Worm (Caenorhabditis elegans) whole organism, L4 larva: ENCODE results near the gene Y22D7AL.7.
A peak's percentile ranks its signal among the peaks of the same experiment; 100 is the strongest.

Source experiments
- F26F4.8 ChIP-seq: fragments of 200-800 bp; sonication (Bioruptor generic); conservative IDR thresholded peaks from 2 replicates; pipeline ENCODE4 v1.3.6; 2022; ENCODE audit warnings: missing genetic modification characterization, missing compliant biosample characterization
- Y48G9A.11 ChIP-seq: fragments of 200-800 bp; sonication (Bioruptor generic); IDR thresholded peaks from 2 replicates; pipeline ENCODE4 v1.3.6; 2022; ENCODE audit warnings: missing genetic modification reagents, missing genetic modification characterization, missing compliant biosample characterization
- ZK337.2 ChIP-seq: fragments of 200-800 bp; sonication (Bioruptor generic); IDR thresholded peaks from 2 replicates; pipeline ENCODE4 v1.3.6; 2022; ENCODE audit warnings: missing genetic modification reagents, missing genetic modification characterization, missing compliant biosample characterization
- aha-1 ChIP-seq: fragments of 150-350 bp; peaks from one replicate; lab custom pipeline; 2014; ENCODE audit warnings: missing biosample characterization, missing genetic modification characterization
- arid-1 ChIP-seq: fragments of 200-800 bp; sonication (Bioruptor generic); conservative IDR thresholded peaks from 2 replicates; pipeline ENCODE4 v1.3.6; 2022; ENCODE audit warnings: missing genetic modification reagents, missing genetic modification characterization, missing compliant biosample characterization
- attf-4 ChIP-seq: sonication (generic microtip); optimal IDR thresholded peaks from 3 replicates; lab custom pipeline; 2017; ENCODE audit warnings: missing biosample characterization, missing genetic modification characterization
- ceh-28 ChIP-seq: fragments of 150-350 bp; optimal IDR thresholded peaks from 2 replicates; lab custom pipeline; 2014; ENCODE audit warnings: missing biosample characterization, missing genetic modification reagents, missing genetic modification characterization
- ceh-32 ChIP-seq: sonication (generic microtip); optimal IDR thresholded peaks from 2 replicates; lab custom pipeline; 2016; ENCODE audit warnings: mild to moderate bottlenecking, missing genetic modification characterization, missing compliant biosample characterization; ENCODE audit not compliant: poor library complexity
- ceh-44 ChIP-seq: fragments of 200-800 bp; sonication (Bioruptor generic); IDR thresholded peaks from 2 replicates; pipeline ENCODE4 v1.3.6; 2022; ENCODE audit warnings: missing genetic modification reagents, missing genetic modification characterization, missing compliant biosample characterization
- ceh-82 ChIP-seq: sonication (generic microtip); optimal IDR thresholded peaks from 2 replicates; lab custom pipeline; 2017; ENCODE audit warnings: missing biosample characterization, missing genetic modification characterization
- cey-2 ChIP-seq: sonication (generic microtip); optimal IDR thresholded peaks from 3 replicates; lab custom pipeline; 2017; ENCODE audit warnings: missing genetic modification characterization, mild to moderate bottlenecking, missing compliant biosample characterization, antibody characterized with exemption, borderline replicate concordance; ENCODE audit not compliant: insufficient read depth
- daf-16 ChIP-seq, 3 experiments: sonication (generic microtip); optimal IDR thresholded peaks; 2 replicates each; lab custom pipeline; 2016 to 2017; ENCODE audit warnings: missing genetic modification characterization in 3 of 3, missing genetic modification reagents in 3 of 3, mild to moderate bottlenecking in 2 of 3, missing compliant biosample characterization in 2 of 3, missing biosample characterization in 1 of 3, moderate library complexity in 1 of 3
- daf-19 ChIP-seq: fragments of 200-800 bp; sonication (Bioruptor generic); conservative IDR thresholded peaks from 2 replicates; pipeline ENCODE4 v1.3.6; 2022; ENCODE audit warnings: missing genetic modification characterization, missing compliant biosample characterization
- daf-8 ChIP-seq: fragments of 200-800 bp; sonication (Bioruptor generic); IDR thresholded peaks from 2 replicates; pipeline ENCODE4 v1.3.6; 2022; ENCODE audit warnings: missing genetic modification characterization, missing compliant biosample characterization
- dmd-6 ChIP-seq: fragments of 200-800 bp; sonication (Bioruptor generic); IDR thresholded peaks from 2 replicates; pipeline ENCODE4 v1.3.6; 2022; ENCODE audit warnings: missing genetic modification reagents, missing genetic modification characterization, missing compliant biosample characterization
- dmd-8 ChIP-seq: fragments of 200-800 bp; sonication (Bioruptor generic); IDR thresholded peaks from 2 replicates; pipeline ENCODE4 v1.3.6; 2022; ENCODE audit warnings: missing genetic modification characterization, missing compliant biosample characterization
- dmd-9 ChIP-seq: fragments of 200-800 bp; sonication (Bioruptor generic); IDR thresholded peaks from 2 replicates; pipeline ENCODE4 v1.3.6; 2022; ENCODE audit warnings: missing genetic modification reagents, missing genetic modification characterization, missing compliant biosample characterization
- dpl-1 ChIP-seq: fragments of 150-350 bp; optimal IDR thresholded peaks from 2 replicates; lab custom pipeline; 2014; ENCODE audit warnings: missing biosample characterization, missing genetic modification reagents, missing genetic modification characterization
- egl-43 ChIP-seq: fragments of 200-800 bp; sonication (Bioruptor generic); IDR thresholded peaks from 2 replicates; pipeline ENCODE4 v1.3.6; 2022; ENCODE audit warnings: missing genetic modification reagents, missing genetic modification characterization, missing compliant biosample characterization
- fkh-10 ChIP-seq: fragments of 150-350 bp; optimal IDR thresholded peaks from 2 replicates; lab custom pipeline; 2014; ENCODE audit warnings: missing biosample characterization, missing genetic modification reagents, missing genetic modification characterization
- gei-8 ChIP-seq: fragments of 200-800 bp; sonication (Bioruptor generic); optimal IDR thresholded peaks from 2 replicates; lab custom pipeline; 2018; ENCODE audit warnings: mild to moderate bottlenecking, missing genetic modification characterization, missing compliant biosample characterization
- hlh-11 ChIP-seq: fragments of 200-800 bp; sonication (Bioruptor generic); optimal IDR thresholded peaks from 2 replicates; lab custom pipeline; 2018; ENCODE audit warnings: mild to moderate bottlenecking, missing genetic modification characterization, missing compliant biosample characterization
- hlh-30 ChIP-seq: sonication (generic microtip); optimal IDR thresholded peaks from 2 replicates; lab custom pipeline; 2017; ENCODE audit warnings: antibody characterized with exemption, mild to moderate bottlenecking, missing genetic modification characterization, missing compliant biosample characterization; ENCODE audit not compliant: insufficient read depth
- hmg-1.1 ChIP-seq: fragments of 200-800 bp; sonication (Bioruptor generic); IDR thresholded peaks from 2 replicates; pipeline ENCODE4 v1.3.6; 2022; ENCODE audit warnings: missing genetic modification reagents, missing genetic modification characterization, missing compliant biosample characterization
- lin-1 ChIP-seq: fragments of 200-800 bp; sonication (Bioruptor generic); IDR thresholded peaks from 2 replicates; pipeline ENCODE4 v1.3.6; 2022; ENCODE audit warnings: missing genetic modification reagents, missing genetic modification characterization, missing compliant biosample characterization
- lin-13 ChIP-seq: fragments of 150-350 bp; optimal IDR thresholded peaks from 2 replicates; lab custom pipeline; 2014; ENCODE audit warnings: missing biosample characterization, missing genetic modification reagents, missing genetic modification characterization
- lin-38 ChIP-seq: fragments of 200-800 bp; sonication (Bioruptor generic); IDR thresholded peaks from 2 replicates; pipeline ENCODE4 v1.3.6; 2022; ENCODE audit warnings: missing genetic modification reagents, missing genetic modification characterization, missing compliant biosample characterization
- lir-3 ChIP-seq: sonication (generic microtip); optimal IDR thresholded peaks from 2 replicates; lab custom pipeline; 2016; ENCODE audit warnings: mild to moderate bottlenecking, missing genetic modification characterization, missing compliant biosample characterization
- lsy-2 ChIP-seq, 2 experiments: fragments of 150-350 bp in 1 of 2; sonication (generic microtip) in 1 of 2; optimal IDR thresholded peaks; 2 replicates each; lab custom pipeline; 2014 to 2017; ENCODE audit warnings: missing biosample characterization in 2 of 2, missing genetic modification characterization in 2 of 2
- madf-5 ChIP-seq, 2 experiments: fragments of 200-800 bp; sonication (Bioruptor generic); IDR thresholded peaks; 2 replicates each; pipeline ENCODE4 v1.3.6; 2022; ENCODE audit warnings: missing compliant biosample characterization in 2 of 2, missing genetic modification characterization in 2 of 2
- mep-1 ChIP-seq: fragments of 150-350 bp; sonication (generic microtip); optimal IDR thresholded peaks from 3 replicates; lab custom pipeline; 2014; ENCODE audit warnings: missing biosample characterization, missing genetic modification characterization
- mes-2 ChIP-seq: sonication (generic microtip); optimal IDR thresholded peaks from 2 replicates; lab custom pipeline; 2016; ENCODE audit warnings: missing genotype, mild to moderate bottlenecking, missing genetic modification characterization, missing compliant biosample characterization; ENCODE audit not compliant: poor library complexity, severe bottlenecking
- nhr-102 ChIP-seq: sonication (generic microtip); optimal IDR thresholded peaks from 2 replicates; lab custom pipeline; 2016; ENCODE audit warnings: mild to moderate bottlenecking, missing genetic modification characterization, moderate library complexity, missing compliant biosample characterization
- nhr-111 ChIP-seq: fragments of 200-800 bp; sonication (Bioruptor generic); optimal IDR thresholded peaks from 2 replicates; lab custom pipeline; 2018; ENCODE audit warnings: mild to moderate bottlenecking, missing genetic modification characterization, missing compliant biosample characterization
- nhr-6 ChIP-seq: fragments of 150-350 bp; optimal IDR thresholded peaks from 2 replicates; lab custom pipeline; 2014; ENCODE audit warnings: missing biosample characterization, missing genetic modification characterization
- pha-4 ChIP-seq, 2 experiments: fragments of 150-350 bp in 1 of 2; fragments of 200-800 bp in 1 of 2; sonication (Bioruptor generic) in 1 of 2; IDR thresholded peaks in 1 of 2; optimal IDR thresholded peaks in 1 of 2; 2 replicates each; pipeline versions ENCODE4 v1.3.6 to Lab custom; 2014 to 2022; ENCODE audit warnings: missing genetic modification characterization in 2 of 2, missing genetic modification reagents in 2 of 2, missing biosample characterization in 1 of 2, missing compliant biosample characterization in 1 of 2
- pqm-1 ChIP-seq: sonication (generic microtip); optimal IDR thresholded peaks from 2 replicates; lab custom pipeline; 2017; ENCODE audit warnings: missing biosample characterization, missing genetic modification characterization
- saeg-2 ChIP-seq: fragments of 200-800 bp; sonication (Bioruptor generic); IDR thresholded peaks from 2 replicates; pipeline ENCODE4 v1.3.6; 2022; ENCODE audit warnings: missing genetic modification reagents, missing genetic modification characterization, missing compliant biosample characterization
- set-16 ChIP-seq: fragments of 200-800 bp; sonication (Bioruptor generic); IDR thresholded peaks from 2 replicates; pipeline ENCODE4 v1.3.6; 2022; ENCODE audit warnings: missing genetic modification reagents, missing genetic modification characterization, missing compliant biosample characterization
- snpc-4 ChIP-seq: fragments of 150-350 bp; optimal IDR thresholded peaks from 2 replicates; lab custom pipeline; 2014; ENCODE audit warnings: missing biosample characterization, missing genetic modification characterization
- spr-3 ChIP-seq: fragments of 200-800 bp; sonication (Bioruptor generic); optimal IDR thresholded peaks from 2 replicates; lab custom pipeline; 2018; ENCODE audit warnings: mild to moderate bottlenecking, missing genetic modification characterization, missing compliant biosample characterization
- unc-39 ChIP-seq: sonication (generic microtip); optimal IDR thresholded peaks from 2 replicates; lab custom pipeline; 2017; ENCODE audit warnings: missing biosample characterization, missing genetic modification characterization
- unc-62 ChIP-seq, 3 experiments: fragments of 150-350 bp in 1 of 3; sonication (generic microtip); optimal IDR thresholded peaks in 2 of 3; peaks in 1 of 3; 1 replicate in 1 of 3; 2 replicates in 2 of 3; lab custom pipeline; 2014 to 2017; ENCODE audit warnings: missing biosample characterization in 3 of 3, missing genetic modification characterization in 3 of 3, missing genetic modification reagents in 3 of 3, missing genotype in 1 of 3
- zip-11 ChIP-seq: fragments of 200-800 bp; sonication (Bioruptor generic); IDR thresholded peaks from 2 replicates; pipeline ENCODE4 v1.3.6; 2022; ENCODE audit warnings: missing genetic modification characterization, missing compliant biosample characterization
- zip-2 ChIP-seq: fragments of 150-350 bp; optimal IDR thresholded peaks from 2 replicates; lab custom pipeline; 2014; ENCODE audit warnings: missing biosample characterization, missing genetic modification characterization
- ztf-7 ChIP-seq: fragments of 150-350 bp; optimal IDR thresholded peaks from 2 replicates; lab custom pipeline; 2014; ENCODE audit warnings: missing biosample characterization, missing genetic modification characterization

Gene Y22D7AL.7

ce11 chrIII:1554347-1554746, 22.2 kb upstream of the Y22D7AL.7 start, which contains the start of gene ddx-35:
Gene ddx-35 (minus strand): TSS chrIII:1554447.
- TF ChIP-seq saeg-2 (GFP tag; lab: Robert Waterston, UW) (no peak), set-16 (peak; percentile 37; the same call in 1 of the 2 replicates)

- no peak for TF ChIP-seq lin-1 (GFP tag; lab: Robert Waterston, UW)
- TF ChIP-seq cey-2 (tag; lab: Kevin White, UChicago), result no peak
- no peak for TF ChIP-seq spr-3 (GFP tag; lab: Kevin White, UChicago)
- TF ChIP-seq Y48G9A.11 (GFP tag; lab: Robert Waterston, UW), result no peak
- TF ChIP-seq lin-38 (GFP tag; lab: Robert Waterston, UW), result peak; percentile 79
- TF ChIP-seq fkh-10 (GFP tag; lab: Kevin White, UChicago), result no peak
- TF ChIP-seq daf-19 (GFP tag; lab: Robert Waterston, UW), result no peak
- no peak for TF ChIP-seq nhr-111 (GFP tag; lab: Kevin White, UChicago)
- TF ChIP-seq unc-39 (tag; lab: Kevin White, UChicago), result no peak
- TF ChIP-seq ceh-82, result no peak
- no peak for TF ChIP-seq ceh-28 (tag; lab: Kevin White, UChicago)
- TF ChIP-seq egl-43, result no peak
- peak; percentile 77 for TF ChIP-seq dpl-1 (GFP tag; lab: Kevin White, UChicago)
- TF ChIP-seq daf-8 (GFP tag; lab: Robert Waterston, UW), result no peak
- TF ChIP-seq zip-11 (GFP tag; lab: Robert Waterston, UW), result no peak
- no peak for TF ChIP-seq attf-4 (tag; lab: Kevin White, UChicago)
- TF ChIP-seq lin-13 (GFP tag; lab: Kevin White, UChicago), result peak; percentile 13
- no peak for TF ChIP-seq snpc-4
- TF ChIP-seq gei-8, result no peak
- peak; percentile 83 for TF ChIP-seq mes-2 (tag; lab: Kevin White, UChicago)
- TF ChIP-seq mep-1 (tag; lab: Kevin White, UChicago), result peak; percentile 53
- no peak for TF ChIP-seq set-16
- peak; percentile 23 for TF ChIP-seq hlh-30
- TF ChIP-seq ceh-32, result no peak
- 0 out of 2 replicates have a peak, but pooled peaks have one; percentile 18 for TF ChIP-seq hmg-1.1
- no peak for TF ChIP-seq ZK337.2 (GFP tag; lab: Robert Waterston, UW)
- TF ChIP-seq unc-62 (GFP tag; optimal IDR thresholded peaks at IDR 0.05 in 1 of 2; lab: Kevin White, UChicago), result peak in 1 of 2 experiments; percentile 93
- no peak for TF ChIP-seq unc-62 (tag; optimal IDR thresholded peaks at IDR 0.05; lab: Kevin White, UChicago)
- no peak for TF ChIP-seq lir-3 (tag; lab: Kevin White, UChicago)
- TF ChIP-seq daf-16 (GFP tag; optimal IDR thresholded peaks at IDR 0.05; lab: Kevin White, UChicago), result no peak
- TF ChIP-seq daf-16 (tag; optimal IDR thresholded peaks at IDR 0.05; lab: Kevin White, UChicago), result peak; percentile 18
- no peak for TF ChIP-seq dmd-9
- TF ChIP-seq dmd-6 (GFP tag; lab: Robert Waterston, UW), result no peak
- no peak for TF ChIP-seq arid-1 (GFP tag; lab: Robert Waterston, UW)
- TF ChIP-seq dmd-8 (GFP tag; lab: Robert Waterston, UW), result no peak
- TF ChIP-seq nhr-102 (tag; lab: Kevin White, UChicago), result peak; percentile 7
- TF ChIP-seq pha-4 (GFP tag; IDR thresholded peaks at IDR 0.05; lab: Robert Waterston, UW), result no peak
- TF ChIP-seq pha-4 (tag; optimal IDR thresholded peaks at IDR 0.05; lab: Kevin White, UChicago), result no peak
- no peak for TF ChIP-seq F26F4.8
- no peak for TF ChIP-seq nhr-6 (tag; lab: Kevin White, UChicago)
- TF ChIP-seq pqm-1 (tag; lab: Kevin White, UChicago), result no peak
- TF ChIP-seq ceh-44 (GFP tag; lab: Robert Waterston, UW), result no peak
- TF ChIP-seq zip-2 (tag; lab: Kevin White, UChicago), result no peak
- TF ChIP-seq madf-5 (GFP tag; IDR thresholded peaks at IDR 0.05; lab: Robert Waterston, UW), result no peak
- TF ChIP-seq hlh-11 (tag; lab: Kevin White, UChicago), result no peak
- TF ChIP-seq aha-1 (tag; lab: Kevin White, UChicago), result peak; percentile 1
- TF ChIP-seq lsy-2 (tag; optimal IDR thresholded peaks at IDR 0.05; lab: Kevin White, UChicago), result peak in 1 of 2 experiments; percentile 85
- TF ChIP-seq ztf-7, result peak; percentile 36
These were observed 18.0 kb upstream of the Y22D7AL.7 start, which contains the start of the genes eelo-1 and Y67D2.2 for ce11 chrIII:1558441-1559159. Gene eelo-1 (minus strand): TSS chrIII:1558529. Gene Y67D2.2 (plus strand): TSS chrIII:1558800.
